Fruit fly (Drosophila melanogaster): ENCODE results near the gene Sk2.
A peak's percentile ranks its signal among the peaks of the same experiment; 100 is the strongest.

The Sk2 gene

DNA sequence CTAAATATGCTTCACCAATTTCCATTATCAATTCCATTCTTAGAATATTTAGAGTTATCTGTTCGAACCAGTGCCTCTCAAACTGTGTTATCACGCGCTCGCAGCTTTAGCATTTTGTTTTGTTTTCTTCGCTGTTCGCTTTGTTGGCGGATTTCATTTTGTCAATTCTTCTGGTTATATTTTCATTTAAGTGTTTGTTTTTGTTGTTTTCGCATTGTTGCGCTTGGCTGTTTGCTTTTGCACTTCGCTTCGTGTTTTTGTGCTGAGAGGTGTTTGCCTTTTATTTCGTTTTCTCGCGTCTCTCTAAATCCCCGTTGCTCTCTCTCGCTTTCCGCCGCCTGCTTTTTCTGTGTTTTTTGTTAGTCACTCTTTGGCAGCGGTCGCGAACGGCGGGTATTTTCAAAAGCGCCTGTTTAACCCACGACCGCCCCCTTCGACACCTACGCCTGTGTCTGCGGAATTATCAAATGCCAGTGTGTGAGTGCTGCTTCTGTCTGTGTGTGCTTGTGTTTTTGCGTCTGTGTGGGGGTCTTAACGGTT lies 30.8 kb downstream of the Sk2 start (continued):
- 0 out of 2 replicates have a peak, but pooled peaks have one; percentile 9 for TF ChIP-seq CG11294 (GFP tag; IDR thresholded peaks at IDR 0.05)
- no peak for TF ChIP-seq Sox15 (GFP tag; optimal IDR thresholded peaks at IDR 0.05)
- peak; percentile 31 for TF ChIP-seq Ets96B (tag; optimal IDR thresholded peaks at IDR 0.05)
- TF ChIP-seq Blimp-1 (GFP tag; optimal IDR thresholded peaks at IDR 0.05), result no peak
- TF ChIP-seq Smox (GFP tag; optimal IDR thresholded peaks at IDR 0.05), result peak; percentile 29
- TF ChIP-seq CG10669 (GFP tag; optimal IDR thresholded peaks at IDR 0.05), result peak; percentile 52
- TF ChIP-seq ss (GFP tag; optimal IDR thresholded peaks at IDR 0.05), result peak; percentile 89 to 93
- TF ChIP-seq Met (GFP tag; optimal IDR thresholded peaks at IDR 0.05), result peak; percentile 72
- peak; percentile 62 for TF ChIP-seq fkh (GFP tag; optimal IDR thresholded peaks at IDR 0.05)
- peak; percentile 86 for TF ChIP-seq CG6163 (GFP tag; IDR thresholded peaks at IDR 0.05)
- no peak for TF ChIP-seq CG4318 (GFP tag; optimal IDR thresholded peaks at IDR 0.05)
- peak; percentile 12 for TF ChIP-seq CG10631 (GFP tag; optimal IDR thresholded peaks at IDR 0.05)
- TF ChIP-seq CG7368 (GFP tag; optimal IDR thresholded peaks at IDR 0.05), result peak; percentile 26
- peak; percentile 38 for TF ChIP-seq OdsH (GFP tag; optimal IDR thresholded peaks at IDR 0.05)
- TF ChIP-seq net (GFP tag; optimal IDR thresholded peaks at IDR 0.05), result peak; percentile 81
- TF ChIP-seq CG3919 (GFP tag; optimal IDR thresholded peaks at IDR 0.05), result peak; percentile 48
- TF ChIP-seq Eip78C (GFP tag), result peak; percentile 83
- no peak for TF ChIP-seq Ets21C (GFP tag; optimal IDR thresholded peaks at IDR 0.05)
- peak; percentile 54 for TF ChIP-seq Sox14 (GFP tag; optimal IDR thresholded peaks at IDR 0.05)
- peak; percentile 36 for TF ChIP-seq CG6808 (GFP tag; optimal IDR thresholded peaks at IDR 0.05)
- TF ChIP-seq CG34406 (GFP tag; optimal IDR thresholded peaks at IDR 0.05), result peak; percentile 62
- peak; percentile 21 for TF ChIP-seq CG32006 (GFP tag; optimal IDR thresholded peaks at IDR 0.05)
- TF ChIP-seq lz (GFP tag; optimal IDR thresholded peaks at IDR 0.05), result peak; percentile 53
- peak; percentile 7 for TF ChIP-seq CG9139 (GFP tag; optimal IDR thresholded peaks at IDR 0.05)
- peak; percentile 8 for TF ChIP-seq CG11902 (GFP tag; optimal IDR thresholded peaks at IDR 0.05)
- TF ChIP-seq achi (GFP tag; optimal IDR thresholded peaks at IDR 0.05), result peak; percentile 69
- no peak for TF ChIP-seq spab (GFP tag; optimal IDR thresholded peaks at IDR 0.05)
- peak; percentile 29 for TF ChIP-seq Hr4 (GFP tag; optimal IDR thresholded peaks at IDR 0.05)
- TF ChIP-seq dac (GFP tag; optimal IDR thresholded peaks at IDR 0.05), result peak; percentile 1
- peak; percentile 91 for TF ChIP-seq vri (GFP tag; optimal IDR thresholded peaks at IDR 0.05)
- peak; percentile 46 for TF ChIP-seq Eip75B (GFP tag; optimal IDR thresholded peaks at IDR 0.05)
- TF ChIP-seq Eip93F (GFP tag; optimal IDR thresholded peaks at IDR 0.05), result peak; percentile 62
- peak; percentile 32 for TF ChIP-seq CG3032 (tag; optimal IDR thresholded peaks at IDR 0.05)
- TF ChIP-seq CG8632 (GFP tag; optimal IDR thresholded peaks at IDR 0.05), result peak; percentile 62

DNA sequence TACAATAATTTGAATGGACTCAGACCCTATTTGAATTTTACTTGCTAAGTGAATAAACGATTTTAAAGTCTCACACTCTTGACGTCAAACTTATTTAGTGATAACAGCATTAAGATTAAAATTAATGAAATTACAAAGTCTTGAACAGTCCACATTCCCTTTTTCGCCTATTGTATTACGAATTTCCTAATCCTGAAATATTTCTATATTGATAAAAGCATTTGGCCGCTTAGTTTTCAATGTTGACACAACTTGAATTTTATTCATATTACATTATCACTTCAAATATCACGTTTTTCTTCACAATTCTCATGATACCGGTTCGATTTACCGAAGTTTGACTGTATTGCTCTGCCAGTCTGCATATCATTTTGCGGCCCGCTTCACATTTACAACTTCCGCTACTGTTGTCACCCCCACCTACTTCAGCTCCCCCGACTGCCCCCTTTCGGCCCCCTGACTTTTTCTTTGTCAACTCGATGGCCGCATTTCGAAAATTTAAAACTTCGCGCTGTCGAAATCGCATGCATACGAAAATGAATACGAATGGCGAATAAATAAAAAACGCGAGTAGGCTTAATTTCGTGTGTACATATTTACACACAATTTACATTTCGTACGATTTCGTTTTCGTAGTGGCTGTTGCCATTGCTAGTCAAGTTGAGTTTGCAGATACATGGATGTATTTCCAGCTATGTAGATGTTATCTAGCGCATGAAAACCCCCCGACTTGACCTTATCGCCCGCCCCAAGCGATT lies 31.7 kb downstream of the Sk2 start:
- TF ChIP-seq fd85E (GFP tag; optimal IDR thresholded peaks at IDR 0.05), result no peak
- no peak for TF ChIP-seq Eip75B (GFP tag; optimal IDR thresholded peaks at IDR 0.05)
- no peak for TF ChIP-seq vri (GFP tag; optimal IDR thresholded peaks at IDR 0.05)
- TF ChIP-seq cyc (GFP tag; optimal IDR thresholded peaks at IDR 0.05), result peak; percentile 54
- peak; percentile 54 for TF ChIP-seq CG6808 (GFP tag; optimal IDR thresholded peaks at IDR 0.05)
- TF ChIP-seq Blimp-1 (GFP tag; optimal IDR thresholded peaks at IDR 0.05), result peak; percentile 50
- TF ChIP-seq CG9139 (GFP tag; optimal IDR thresholded peaks at IDR 0.05), result no peak
- peak; percentile 11 for TF ChIP-seq dsx (GFP tag; optimal IDR thresholded peaks at IDR 0.05; ENCODE audit: poor library complexity, severe bottlenecking)
- TF ChIP-seq fd59A (GFP tag; optimal IDR thresholded peaks at IDR 0.05), result no peak
- TF ChIP-seq fkh (GFP tag; optimal IDR thresholded peaks at IDR 0.05), result peak; percentile 71
- peak; percentile 51 for TF ChIP-seq OdsH (GFP tag; optimal IDR thresholded peaks at IDR 0.05)
- TF ChIP-seq CG6792 (GFP tag; optimal IDR thresholded peaks at IDR 0.05), result peak; percentile 28
- no peak for TF ChIP-seq Hr38 (GFP tag; optimal IDR thresholded peaks at IDR 0.05)
- TF ChIP-seq CG8319 (GFP tag; optimal IDR thresholded peaks at IDR 0.05), result no peak
- peak; percentile 61 for TF ChIP-seq pdm3 (GFP tag; optimal IDR thresholded peaks at IDR 0.05)
- TF ChIP-seq Ets21C (GFP tag; optimal IDR thresholded peaks at IDR 0.05), result peak; percentile 38
- peak; percentile 63 for TF ChIP-seq CG34406 (GFP tag; optimal IDR thresholded peaks at IDR 0.05)
- TF ChIP-seq Ets96B (tag; optimal IDR thresholded peaks at IDR 0.05), result peak; percentile 21
- peak; percentile 18 for TF ChIP-seq CG7368 (GFP tag; optimal IDR thresholded peaks at IDR 0.05)
- TF ChIP-seq CG8632 (GFP tag; optimal IDR thresholded peaks at IDR 0.05), result peak; percentile 35
- 0 out of 2 replicates have a peak, but pooled peaks have one; percentile 14 for TF ChIP-seq Gug (GFP tag; IDR thresholded peaks at IDR 0.05)
- TF ChIP-seq eg (GFP tag; IDR thresholded peaks at IDR 0.05), result no peak
- TF ChIP-seq topi (GFP tag; optimal IDR thresholded peaks at IDR 0.05), result peak; percentile 75
- no peak for TF ChIP-seq Eip93F (GFP tag; optimal IDR thresholded peaks at IDR 0.05)
- peak; percentile 50 for TF ChIP-seq esn (GFP tag; optimal IDR thresholded peaks at IDR 0.05)
- TF ChIP-seq net (GFP tag; optimal IDR thresholded peaks at IDR 0.05), result no peak
- peak; percentile 29 for TF ChIP-seq spab (GFP tag; optimal IDR thresholded peaks at IDR 0.05)
- TF ChIP-seq CG6163 (GFP tag; IDR thresholded peaks at IDR 0.05), result no peak
